Worm (Caenorhabditis elegans) whole organism, L4 larva: ENCODE data around the gene F38B2.6.

ENCODE experiments used
- Y105C5A.15 ChIP-seq: fragments of 200-800 bp; sonication (Bioruptor generic); IDR thresholded peaks from 2 replicates; pipeline ENCODE4 v1.3.6; 2022; ENCODE audit warnings: missing genetic modification characterization, missing compliant biosample characterization
- ceh-62 ChIP-seq: sonication (generic microtip); optimal IDR thresholded peaks from 2 replicates; lab custom pipeline; 2017; ENCODE audit warnings: missing biosample characterization, missing genetic modification characterization
- hlh-30 ChIP-seq: sonication (generic microtip); optimal IDR thresholded peaks from 2 replicates; lab custom pipeline; 2017; ENCODE audit warnings: antibody characterized with exemption, mild to moderate bottlenecking, missing genetic modification characterization, missing compliant biosample characterization; ENCODE audit not compliant: insufficient read depth
- jun-1 ChIP-seq: fragments of 150-350 bp; optimal IDR thresholded peaks from 2 replicates; lab custom pipeline; 2014; ENCODE audit warnings: missing biosample characterization, missing genetic modification reagents, missing genetic modification characterization
- lin-13 ChIP-seq: fragments of 150-350 bp; optimal IDR thresholded peaks from 2 replicates; lab custom pipeline; 2014; ENCODE audit warnings: missing biosample characterization, missing genetic modification reagents, missing genetic modification characterization
- lin-38 ChIP-seq: fragments of 200-800 bp; sonication (Bioruptor generic); IDR thresholded peaks from 2 replicates; pipeline ENCODE4 v1.3.6; 2022; ENCODE audit warnings: missing genetic modification reagents, missing genetic modification characterization, missing compliant biosample characterization
- lir-3 ChIP-seq: sonication (generic microtip); optimal IDR thresholded peaks from 2 replicates; lab custom pipeline; 2016; ENCODE audit warnings: mild to moderate bottlenecking, missing genetic modification characterization, missing compliant biosample characterization
- pqm-1 ChIP-seq: sonication (generic microtip); optimal IDR thresholded peaks from 2 replicates; lab custom pipeline; 2017; ENCODE audit warnings: missing biosample characterization, missing genetic modification characterization
- set-16 ChIP-seq: fragments of 200-800 bp; sonication (Bioruptor generic); IDR thresholded peaks from 2 replicates; pipeline ENCODE4 v1.3.6; 2022; ENCODE audit warnings: missing genetic modification reagents, missing genetic modification characterization, missing compliant biosample characterization
- snpc-4 ChIP-seq: fragments of 150-350 bp; optimal IDR thresholded peaks from 2 replicates; lab custom pipeline; 2014; ENCODE audit warnings: missing biosample characterization, missing genetic modification characterization
- vab-7 ChIP-seq: fragments of 200-800 bp; sonication (Bioruptor generic); IDR thresholded peaks from 2 replicates; pipeline ENCODE4 v1.3.6; 2022; ENCODE audit warnings: missing genetic modification reagents, missing genetic modification characterization, missing compliant biosample characterization
- zag-1 ChIP-seq: fragments of 150-350 bp; optimal IDR thresholded peaks from 2 replicates; lab custom pipeline; 2014; ENCODE audit warnings: missing biosample characterization, missing genetic modification characterization

ce11 chrX:11266711-11267110 is 14.3 kb downstream of the F38B2.6 start, which contains the start of gene C03A3.9:
- TF ChIP-seq hlh-30 (tag; lab: Kevin White, UChicago) (no peak), jun-1 (tag; lab: Kevin White, UChicago) (no peak), Y105C5A.15 (GFP tag; lab: Robert Waterston, UW) (no peak), zag-1 (no peak), lir-3 (no peak), lin-13 (no peak), set-16 (GFP tag; lab: Robert Waterston, UW) (no peak), ceh-62 (no peak), vab-7 (no peak), snpc-4 (tag; lab: Kevin White, UChicago) (no peak), pqm-1 (tag; lab: Kevin White, UChicago) (no peak), lin-38 (no peak)
